Fruit fly (Drosophila melanogaster) whole organism, prepupa: Measurements from ENCODE around the gene Mesh1.

Source experiments
- Blimp-1 ChIP-seq: fragments of 200-800 bp; sonication (Bioruptor generic); optimal IDR thresholded peaks from 3 replicates; lab custom pipeline; 2017; ENCODE audit warnings: missing biosample characterization, missing genetic modification characterization, mild to moderate bottlenecking, moderate library complexity, missing genetic modification reagents
- CG11294 ChIP-seq: fragments of 200-800 bp; sonication (Bioruptor generic); IDR thresholded peaks from 2 replicates; pipeline ENCODE4 v1.3.6; 2022; ENCODE audit warnings: missing biosample characterization, missing genetic modification characterization
- CG11902 ChIP-seq: fragments of 200-800 bp; sonication (Bioruptor generic); optimal IDR thresholded peaks from 3 replicates; lab custom pipeline; 2016; ENCODE audit warnings: missing biosample characterization, missing genetic modification characterization
- CG15336 ChIP-seq: fragments of 200-800 bp; sonication (Bioruptor generic); IDR thresholded peaks from 2 replicates; pipeline ENCODE4 v1.3.6; 2022; ENCODE audit warnings: missing biosample characterization, missing genetic modification characterization
- CG16779 ChIP-seq: fragments of 200-800 bp; sonication (Bioruptor generic); optimal IDR thresholded peaks from 3 replicates; lab custom pipeline; 2017; ENCODE audit warnings: missing biosample characterization, mild to moderate bottlenecking, missing genetic modification characterization
- CG3032 ChIP-seq: fragments of 200-800 bp; optimal IDR thresholded peaks from 2 replicates; lab custom pipeline; 2019; ENCODE audit warnings: missing biosample characterization, mild to moderate bottlenecking, missing genetic modification characterization, moderate library complexity
- CG31627 ChIP-seq: fragments of 200-800 bp; sonication (Bioruptor generic); optimal IDR thresholded peaks from 3 replicates; lab custom pipeline; 2016; ENCODE audit warnings: missing biosample characterization, missing genetic modification characterization
- CG34406 ChIP-seq: fragments of 200-800 bp; sonication (Bioruptor generic); optimal IDR thresholded peaks from 3 replicates; lab custom pipeline; 2016; ENCODE audit warnings: missing biosample characterization, missing genetic modification characterization
- CG3919 ChIP-seq: fragments of 200-800 bp; sonication (Bioruptor generic); optimal IDR thresholded peaks from 3 replicates; lab custom pipeline; 2016; ENCODE audit warnings: missing biosample characterization, missing genetic modification characterization
- CG4318 ChIP-seq: fragments of 200-800 bp; sonication (Bioruptor generic); optimal IDR thresholded peaks from 3 replicates; lab custom pipeline; 2017; ENCODE audit warnings: missing biosample characterization, mild to moderate bottlenecking, missing genetic modification characterization
- CG6276 ChIP-seq: fragments of 200-800 bp; sonication (Bioruptor generic); optimal IDR thresholded peaks from 2 replicates; lab custom pipeline; 2017; ENCODE audit warnings: missing biosample characterization, mild to moderate bottlenecking, missing genetic modification characterization
- CG6792 ChIP-seq: fragments of 200-800 bp; sonication (Bioruptor generic); optimal IDR thresholded peaks from 3 replicates; lab custom pipeline; 2016; ENCODE audit warnings: missing biosample characterization, missing genetic modification characterization
- CG6808 ChIP-seq: fragments of 200-800 bp; sonication (Bioruptor generic); optimal IDR thresholded peaks from 3 replicates; lab custom pipeline; 2017; ENCODE audit warnings: missing biosample characterization, missing genetic modification characterization, mild to moderate bottlenecking, moderate library complexity, missing genetic modification reagents
- CG6854 ChIP-seq: fragments of 200-800 bp; sonication (Bioruptor generic); optimal IDR thresholded peaks from 2 replicates; lab custom pipeline; 2017; ENCODE audit warnings: missing biosample characterization, mild to moderate bottlenecking, missing genetic modification characterization
- CG7368 ChIP-seq: fragments of 200-800 bp; sonication (Bioruptor generic); optimal IDR thresholded peaks from 3 replicates; lab custom pipeline; 2016; ENCODE audit warnings: missing biosample characterization, missing genetic modification characterization
- CG8119 ChIP-seq: fragments of 200-800 bp; sonication (Bioruptor generic); IDR thresholded peaks from 3 replicates; pipeline ENCODE4 v1.3.6; 2022; ENCODE audit warnings: missing biosample characterization, missing genetic modification characterization
- CG9139 ChIP-seq: fragments of 200-800 bp; sonication (Bioruptor generic); optimal IDR thresholded peaks from 3 replicates; lab custom pipeline; 2017; ENCODE audit warnings: missing biosample characterization, mild to moderate bottlenecking, missing genetic modification characterization
- Eip75B ChIP-seq: fragments of 200-800 bp; sonication (Bioruptor generic); optimal IDR thresholded peaks from 3 replicates; lab custom pipeline; 2016; ENCODE audit warnings: missing biosample characterization, missing genetic modification characterization
- Eip78C ChIP-seq: fragments of 200-800 bp; sonication (Bioruptor generic); peaks from one replicate; lab custom pipeline; 2016; ENCODE audit warnings: missing biosample characterization, missing genetic modification characterization
- Eip93F ChIP-seq: fragments of 200-800 bp; sonication (Bioruptor generic); optimal IDR thresholded peaks from 2 replicates; lab custom pipeline; 2016; ENCODE audit warnings: missing biosample characterization, mild to moderate bottlenecking, missing genetic modification characterization
- Ets21C ChIP-seq: fragments of 200-800 bp; sonication (Bioruptor generic); optimal IDR thresholded peaks from 3 replicates; lab custom pipeline; 2016; ENCODE audit warnings: missing biosample characterization, missing genetic modification characterization
- Ets96B ChIP-seq: fragments of 200-800 bp; optimal IDR thresholded peaks from 2 replicates; lab custom pipeline; 2019; ENCODE audit warnings: missing biosample characterization, mild to moderate bottlenecking, missing genetic modification characterization, moderate library complexity
- Gug ChIP-seq: fragments of 200-800 bp; sonication (Bioruptor generic); IDR thresholded peaks from 2 replicates; pipeline ENCODE4 v1.3.6; 2022; ENCODE audit warnings: missing biosample characterization, missing genetic modification characterization
- Lpt ChIP-seq: fragments of 200-800 bp; sonication (Bioruptor generic); optimal IDR thresholded peaks from 3 replicates; lab custom pipeline; 2016; ENCODE audit warnings: missing biosample characterization, missing genetic modification characterization
- Met ChIP-seq: fragments of 200-800 bp; sonication (Bioruptor generic); optimal IDR thresholded peaks from 3 replicates; lab custom pipeline; 2016; ENCODE audit warnings: missing biosample characterization, missing genetic modification characterization
- Sox102F ChIP-seq: fragments of 200-800 bp; sonication (Bioruptor generic); optimal IDR thresholded peaks from 2 replicates; lab custom pipeline; 2016; ENCODE audit warnings: missing biosample characterization, mild to moderate bottlenecking, missing genetic modification characterization
- Sox14 ChIP-seq: fragments of 200-800 bp; sonication (Bioruptor generic); optimal IDR thresholded peaks from 3 replicates; lab custom pipeline; 2016; ENCODE audit warnings: missing biosample characterization, missing genetic modification characterization
- Sox15 ChIP-seq: fragments of 200-800 bp; sonication (Bioruptor generic); optimal IDR thresholded peaks from 3 replicates; lab custom pipeline; 2016; ENCODE audit warnings: missing biosample characterization, missing genetic modification characterization
- achi ChIP-seq: fragments of 200-800 bp; sonication (Bioruptor generic); optimal IDR thresholded peaks from 3 replicates; lab custom pipeline; 2016; ENCODE audit warnings: missing biosample characterization, missing genetic modification characterization
- acj6 ChIP-seq: fragments of 200-800 bp; sonication (Bioruptor generic); optimal IDR thresholded peaks from 3 replicates; lab custom pipeline; 2016; ENCODE audit warnings: missing biosample characterization, missing genetic modification characterization
- cyc ChIP-seq: fragments of 200-800 bp; sonication (Bioruptor generic); optimal IDR thresholded peaks from 3 replicates; lab custom pipeline; 2016; ENCODE audit warnings: missing biosample characterization, missing genetic modification characterization
- dac ChIP-seq: fragments of 200-800 bp; sonication (Bioruptor generic); optimal IDR thresholded peaks from 2 replicates; lab custom pipeline; 2017; ENCODE audit warnings: missing biosample characterization, mild to moderate bottlenecking, missing genetic modification characterization
- dsx ChIP-seq: fragments of 200-800 bp; optimal IDR thresholded peaks from 3 replicates; lab custom pipeline; 2019; ENCODE audit warnings: missing biosample characterization, mild to moderate bottlenecking, missing genetic modification characterization, moderate library complexity; ENCODE audit not compliant: poor library complexity, severe bottlenecking
- eg ChIP-seq: fragments of 200-800 bp; sonication (Bioruptor generic); IDR thresholded peaks from 3 replicates; pipeline ENCODE4 v1.3.6; 2022; ENCODE audit warnings: missing biosample characterization, missing genetic modification characterization
- esn ChIP-seq: fragments of 200-800 bp; sonication (Bioruptor generic); optimal IDR thresholded peaks from 2 replicates; lab custom pipeline; 2016; ENCODE audit warnings: missing biosample characterization, mild to moderate bottlenecking, missing genetic modification characterization, moderate library complexity
- fd59A ChIP-seq: fragments of 200-800 bp; sonication (Bioruptor generic); optimal IDR thresholded peaks from 2 replicates; lab custom pipeline; 2017; ENCODE audit warnings: missing biosample characterization, mild to moderate bottlenecking, missing genetic modification characterization, missing genetic modification reagents
- fd85E ChIP-seq: fragments of 200-800 bp; sonication (Bioruptor generic); optimal IDR thresholded peaks from 3 replicates; lab custom pipeline; 2016; ENCODE audit warnings: missing biosample characterization, missing genetic modification characterization
- fkh ChIP-seq: fragments of 200-800 bp; sonication (Bioruptor generic); optimal IDR thresholded peaks from 3 replicates; lab custom pipeline; 2017; ENCODE audit warnings: missing biosample characterization, mild to moderate bottlenecking, missing genetic modification characterization, moderate library complexity
- lz ChIP-seq: fragments of 200-800 bp; sonication (Bioruptor generic); optimal IDR thresholded peaks from 3 replicates; lab custom pipeline; 2016; ENCODE audit warnings: missing biosample characterization, missing genetic modification characterization
- net ChIP-seq: fragments of 200-800 bp; sonication (Bioruptor generic); optimal IDR thresholded peaks from 3 replicates; lab custom pipeline; 2016; ENCODE audit warnings: missing biosample characterization, missing genetic modification characterization
- pdm3 ChIP-seq: fragments of 200-800 bp; sonication (Bioruptor generic); optimal IDR thresholded peaks from 3 replicates; lab custom pipeline; 2016; ENCODE audit warnings: missing biosample characterization, missing genetic modification characterization
- spab ChIP-seq: fragments of 200-800 bp; sonication (Bioruptor generic); optimal IDR thresholded peaks from 2 replicates; lab custom pipeline; 2017; ENCODE audit warnings: missing biosample characterization, mild to moderate bottlenecking, missing genetic modification characterization, missing genetic modification reagents
- ss ChIP-seq, 2 experiments: fragments of 200-800 bp; sonication (Bioruptor generic); optimal IDR thresholded peaks; 2 replicates in 1 of 2; 3 replicates in 1 of 2; lab custom pipeline; 2017 to 2018; ENCODE audit warnings: mild to moderate bottlenecking in 2 of 2, missing biosample characterization in 2 of 2, missing genetic modification characterization in 2 of 2, moderate library complexity in 1 of 2
- svp ChIP-seq: fragments of 200-800 bp; sonication (Bioruptor generic); peaks from one replicate; lab custom pipeline; 2016; ENCODE audit warnings: missing biosample characterization, missing genetic modification characterization
- topi ChIP-seq: fragments of 200-800 bp; sonication (Bioruptor generic); optimal IDR thresholded peaks from 3 replicates; lab custom pipeline; 2016; ENCODE audit warnings: missing biosample characterization, missing genetic modification characterization
- vri ChIP-seq: fragments of 200-800 bp; sonication (Bioruptor generic); optimal IDR thresholded peaks from 3 replicates; lab custom pipeline; 2016; ENCODE audit warnings: missing biosample characterization, mild to moderate bottlenecking, missing genetic modification characterization

Gene Mesh1

dm6 chr3R:29157418-29158398, 44.6 kb downstream of the Mesh1 start, which contains the start of gene rdog (continued):
- TF ChIP-seq net (peak; percentile 78), Eip93F (GFP tag; lab: Kevin White, UChicago) (no peak), CG11902 (GFP tag; lab: Kevin White, UChicago) (peak; percentile 73), Lpt (peak; percentile 41), vri (GFP tag; lab: Kevin White, UChicago) (peak; percentile 74), CG4318 (GFP tag; lab: Kevin White, UChicago) (no peak), esn (GFP tag; lab: Kevin White, UChicago) (peak; percentile 93), fkh (GFP tag; lab: Kevin White, UChicago) (peak; percentile 40), pdm3 (peak; percentile 85), dac (peak; percentile 56), CG7368 (peak; percentile 50), CG34406 (GFP tag; lab: Kevin White, UChicago) (peak; percentile 78), CG11294 (GFP tag; lab: Robert Waterston, UW) (no peak), dsx (GFP tag; lab: Kevin White, UChicago) (peak; percentile 61), cyc (GFP tag; lab: Kevin White, UChicago) (peak; percentile 86), Sox102F (GFP tag; lab: Kevin White, UChicago) (peak; percentile 90), CG6276 (GFP tag; lab: Kevin White, UChicago) (peak; percentile 67), acj6 (GFP tag; lab: Kevin White, UChicago) (peak; percentile 88), CG6792 (GFP tag; lab: Kevin White, UChicago) (peak; percentile 88), CG3032 (peak; percentile 59), CG16779 (tag; lab: Kevin White, UChicago) (peak; percentile 65), CG3919 (peak; percentile 87), CG9139 (no peak), Met (GFP tag; lab: Kevin White, UChicago) (peak; percentile 90), fd85E (GFP tag; lab: Kevin White, UChicago) (no peak), CG6854 (peak; percentile 78), CG15336 (GFP tag; lab: Robert Waterston, UW) (peak; percentile 73), Gug (GFP tag; lab: Robert Waterston, UW) (peak; percentile 46), Ets96B (tag; lab: Kevin White, UChicago) (peak; percentile 52), spab (GFP tag; lab: Kevin White, UChicago) (peak; percentile 73), CG8119 (GFP tag; lab: Robert Waterston, UW) (peak; percentile 75), achi (GFP tag; lab: Kevin White, UChicago) (peak; percentile 82), svp (peak; percentile 75), Blimp-1 (GFP tag; lab: Kevin White, UChicago) (peak; percentile 64), Eip78C (GFP tag; lab: Kevin White, UChicago) (peak; percentile 98)

dm6 chr3R:29153197-29153644, 49.1 kb downstream of the Mesh1 start, which contains the start of the genes Slbp and Rpn2:
Slbp (minus strand) TSS chr3R:29153266.
Rpn2 (plus strand) TSS chr3R:29153524.
- TF ChIP-seq cyc (GFP tag; lab: Kevin White, UChicago) (peak; percentile 37), eg (GFP tag; lab: Robert Waterston, UW) (no peak), Ets96B (tag; lab: Kevin White, UChicago) (peak; percentile 29), Eip78C (GFP tag; lab: Kevin White, UChicago) (peak; percentile 44), ss (GFP tag; optimal IDR thresholded peaks at IDR 0.05; lab: Kevin White, UChicago) (peak in 1 of 2 experiments; percentile 13), CG6808 (GFP tag; lab: Kevin White, UChicago) (no peak), vri (GFP tag; lab: Kevin White, UChicago) (no peak), esn (GFP tag; lab: Kevin White, UChicago) (peak; percentile 64), Blimp-1 (GFP tag; lab: Kevin White, UChicago) (no peak), CG11294 (GFP tag; lab: Robert Waterston, UW) (no peak), Gug (GFP tag; lab: Robert Waterston, UW) (no peak), Sox15 (no peak), dsx (GFP tag; lab: Kevin White, UChicago) (no peak), pdm3 (no peak), CG15336 (GFP tag; lab: Robert Waterston, UW) (no peak), Sox14 (GFP tag; lab: Kevin White, UChicago) (peak; percentile 81), CG3032 (peak; percentile 25), CG16779 (tag; lab: Kevin White, UChicago) (no peak), fd59A (GFP tag; lab: Kevin White, UChicago) (no peak), acj6 (GFP tag; lab: Kevin White, UChicago) (no peak), topi (peak; percentile 21), Ets21C (GFP tag; lab: Kevin White, UChicago) (no peak), lz (peak; percentile 49), fkh (GFP tag; lab: Kevin White, UChicago) (peak; percentile 22), Eip75B (GFP tag; lab: Kevin White, UChicago) (peak; percentile 32), CG4318 (GFP tag; lab: Kevin White, UChicago) (no peak), spab (GFP tag; lab: Kevin White, UChicago) (no peak), CG31627 (GFP tag; lab: Kevin White, UChicago) (peak; percentile 13)
